Fruit fly (Drosophila melanogaster) whole organism, wandering third instar larva: ENCODE results near the gene Ac76E.

ENCODE experiments used
- Abd-B ChIP-seq: fragments of >200 bp; optimal IDR thresholded peaks from 2 replicates; lab custom pipeline; 2017; ENCODE audit warnings: missing biosample characterization, missing genetic modification characterization
- GATAd ChIP-seq: sonication (Bioruptor generic); optimal IDR thresholded peaks from 2 replicates; lab custom pipeline; 2016; ENCODE audit warnings: missing biosample characterization, missing genetic modification characterization
- HLH106 ChIP-seq: fragments of 200-800 bp; optimal IDR thresholded peaks from 3 replicates; lab custom pipeline; 2019; ENCODE audit warnings: missing biosample characterization, mild to moderate bottlenecking, missing genetic modification characterization, moderate library complexity
- Hr83 ChIP-seq: fragments of 200-300 bp; sonication (Bioruptor generic); optimal IDR thresholded peaks from 2 replicates; lab custom pipeline; 2016; ENCODE audit warnings: missing biosample characterization, mild to moderate bottlenecking, missing genetic modification characterization, moderate library complexity; ENCODE audit not compliant: poor library complexity, severe bottlenecking
- Mio ChIP-seq: sonication (Bioruptor generic); optimal IDR thresholded peaks from 2 replicates; lab custom pipeline; 2016; ENCODE audit warnings: missing biosample characterization, missing genetic modification characterization
- Myc ChIP-seq: fragments of >200 bp; optimal IDR thresholded peaks from 2 replicates; lab custom pipeline; 2017
- Rel ChIP-seq, 2 experiments: fragments of 200-800 bp; sonication (Bioruptor generic) in 1 of 2; optimal IDR thresholded peaks; 2 replicates in 1 of 2; 3 replicates in 1 of 2; lab custom pipeline; 2016 to 2019; ENCODE audit warnings: mild to moderate bottlenecking in 2 of 2, missing biosample characterization in 2 of 2, missing genetic modification characterization in 2 of 2, moderate library complexity in 1 of 2
- Vsx2 ChIP-seq: fragments of 200-300, 225-300 bp; sonication (Bioruptor generic); optimal IDR thresholded peaks from 2 replicates; lab custom pipeline; 2018; ENCODE audit warnings: missing biosample characterization, missing genetic modification characterization; ENCODE audit not compliant: partially characterized antibody
- br ChIP-seq: fragments of 200-800 bp; sonication (Bioruptor generic); optimal IDR thresholded peaks from 2 replicates; lab custom pipeline; 2016; ENCODE audit warnings: missing biosample characterization, missing genetic modification characterization
- brk ChIP-seq: fragments of 200-800 bp; sonication (Bioruptor generic); optimal IDR thresholded peaks from 2 replicates; lab custom pipeline; 2016; ENCODE audit warnings: missing biosample characterization, mild to moderate bottlenecking, missing genetic modification characterization
- dl ChIP-seq, 2 experiments: fragments of 175-275, 200-275 bp in 1 of 2; fragments of 200-275 bp in 1 of 2; sonication (Bioruptor generic); optimal IDR thresholded peaks; lab custom pipeline; 2018; ENCODE audit warnings: mild to moderate bottlenecking in 2 of 2, missing biosample characterization in 2 of 2, missing genetic modification characterization in 2 of 2, moderate library complexity in 2 of 2; ENCODE audit not compliant: partially characterized antibody in 2 of 2, insufficient read depth in 1 of 2
- dmrt93B ChIP-seq: fragments of 200-800 bp; sonication (Bioruptor generic); optimal IDR thresholded peaks from 2 replicates; lab custom pipeline; 2018; ENCODE audit warnings: missing biosample characterization, mild to moderate bottlenecking, missing genetic modification characterization
- dsf ChIP-seq: sonication (Bioruptor generic); optimal IDR thresholded peaks from 2 replicates; lab custom pipeline; 2016; ENCODE audit warnings: missing biosample characterization, missing genetic modification characterization, borderline replicate concordance
- ey ChIP-seq: fragments of 200-800 bp; sonication (Bioruptor generic); optimal IDR thresholded peaks from 2 replicates; lab custom pipeline; 2016; ENCODE audit warnings: missing biosample characterization, missing genetic modification characterization
- foxo ChIP-seq, 2 experiments: fragments of 200-800 bp; sonication (Bioruptor generic); optimal IDR thresholded peaks; 2 replicates in 1 of 2; 3 replicates in 1 of 2; lab custom pipeline; 2016 to 2017; ENCODE audit warnings: missing biosample characterization in 2 of 2, missing genetic modification characterization in 2 of 2
- fru ChIP-seq: fragments of 200-800 bp; sonication (Bioruptor generic); optimal IDR thresholded peaks from 3 replicates; lab custom pipeline; 2016; ENCODE audit warnings: missing biosample characterization, mild to moderate bottlenecking, missing genetic modification characterization
- h ChIP-seq: fragments of 200-800 bp; sonication (Bioruptor generic); optimal IDR thresholded peaks from 3 replicates; lab custom pipeline; 2016; ENCODE audit warnings: missing biosample characterization, mild to moderate bottlenecking, missing genetic modification characterization
- jim ChIP-seq: fragments of 175-275, 200-325 bp; sonication (Bioruptor generic); optimal IDR thresholded peaks from 2 replicates; lab custom pipeline; 2016; ENCODE audit warnings: missing biosample characterization, mild to moderate bottlenecking, missing genetic modification characterization
- lola ChIP-seq: fragments of >200 bp; optimal IDR thresholded peaks from 2 replicates; lab custom pipeline; 2017; ENCODE audit warnings: missing biosample characterization, missing genetic modification characterization
- pan ChIP-seq: fragments of >200 bp; optimal IDR thresholded peaks from 2 replicates; lab custom pipeline; 2017
- psq ChIP-seq: fragments of 200-800 bp; sonication (Bioruptor generic); optimal IDR thresholded peaks from 3 replicates; lab custom pipeline; 2017; ENCODE audit warnings: missing biosample characterization, mild to moderate bottlenecking, missing genetic modification characterization, moderate library complexity
- rgr ChIP-seq: fragments of 200-800 bp; sonication (Bioruptor generic); optimal IDR thresholded peaks from 3 replicates; lab custom pipeline; 2016; ENCODE audit warnings: missing biosample characterization, mild to moderate bottlenecking, missing genetic modification characterization
- sage ChIP-seq: fragments of 200-800 bp; sonication (Bioruptor generic); optimal IDR thresholded peaks from 2 replicates; lab custom pipeline; 2016; ENCODE audit warnings: missing biosample characterization, mild to moderate bottlenecking, missing genetic modification characterization
- tai ChIP-seq: sonication (Bioruptor generic); optimal IDR thresholded peaks from 2 replicates; lab custom pipeline; 2016; ENCODE audit warnings: missing biosample characterization, missing genetic modification characterization

Ac76E gene

dm6 chr3L:20003235-20003493 lies 64.1 kb downstream of the Ac76E start:
- TF ChIP-seq HLH106 (tag; lab: Kevin White, UChicago), result no peak

- TF ChIP-seq dsf (GFP tag; lab: Kevin White, UChicago) (no peak), jim (GFP tag; lab: Kevin White, UChicago) (no peak), sage (peak; percentile 31), rgr (GFP tag; lab: Kevin White, UChicago) (no peak), fru (GFP tag; lab: Kevin White, UChicago) (no peak), GATAd (GFP tag; lab: Kevin White, UChicago) (no peak), Abd-B (no peak), Mio (no peak), Myc (peak; percentile 64), dmrt93B (GFP tag; lab: Kevin White, UChicago) (no peak), dl (GFP tag; optimal IDR thresholded peaks at IDR 0.05; lab: Kevin White, UChicago; ENCODE audit: insufficient read depth in 1 of 2, partially characterized antibody in 2 of 2) (no peak), Hr83 (GFP tag; lab: Kevin White, UChicago) (peak; percentile 0), Vsx2 (GFP tag; lab: Kevin White, UChicago) (peak; percentile 79), foxo (GFP tag; optimal IDR thresholded peaks at IDR 0.05; lab: Kevin White, UChicago) (no peak)
Observed at dm6 chr3L:20004442-20004869, 65.4 kb downstream of the Ac76E start.

dm6 chr3L:20005033-20005782 lies 66.1 kb downstream of the Ac76E start, which contains the start of gene kug:
TSS of gene kug (plus strand) at chr3L:20005301.
- no peak for TF ChIP-seq ey
- no peak for TF ChIP-seq Hr83 (GFP tag; lab: Kevin White, UChicago)
- TF ChIP-seq Myc, result no peak
- no peak for TF ChIP-seq jim (GFP tag; lab: Kevin White, UChicago)
- TF ChIP-seq Rel (GFP tag; optimal IDR thresholded peaks at IDR 0.05; lab: Kevin White, UChicago), result no peak
- TF ChIP-seq Rel (tag; optimal IDR thresholded peaks at IDR 0.05; lab: Kevin White, UChicago), result no peak
- no peak for TF ChIP-seq fru (GFP tag; lab: Kevin White, UChicago)
- TF ChIP-seq br, result no peak
- TF ChIP-seq h, result no peak
- TF ChIP-seq Vsx2 (GFP tag; lab: Kevin White, UChicago), result no peak
- no peak for TF ChIP-seq brk (GFP tag; lab: Kevin White, UChicago)
- TF ChIP-seq pan (lab: Kevin White, UChicago), result no peak
- TF ChIP-seq psq (GFP tag; lab: Kevin White, UChicago), result no peak
- no peak for TF ChIP-seq Mio
- TF ChIP-seq rgr (GFP tag; lab: Kevin White, UChicago), result no peak
- TF ChIP-seq, all 38 proteins: peak for 0

dm6 chr3L:20006269-20007265 lies 67.5 kb downstream of the Ac76E start:
- TF ChIP-seq dsf (GFP tag; lab: Kevin White, UChicago), result no peak
- no peak for TF ChIP-seq Rel (GFP tag; optimal IDR thresholded peaks at IDR 0.05; lab: Kevin White, UChicago)
- peak; percentile 77 for TF ChIP-seq Rel (tag; optimal IDR thresholded peaks at IDR 0.05; lab: Kevin White, UChicago)
- TF ChIP-seq pan (lab: Kevin White, UChicago), result no peak
- TF ChIP-seq tai, result peak; percentile 34
- TF ChIP-seq lola (GFP tag; lab: Kevin White, UChicago), result no peak
